Worm (Caenorhabditis elegans): ENCODE measurements around the gene scl-2.

- TF ChIP-seq tab-1 (GFP tag; IDR thresholded peaks at IDR 0.05) (no peak), flt-1 (GFP tag; IDR thresholded peaks at IDR 0.05) (no peak), ref-1 (GFP tag; conservative IDR thresholded peaks at IDR 0.05) (no peak), klf-2 (GFP tag; conservative IDR thresholded peaks at IDR 0.05) (no peak), ztf-29 (GFP tag; IDR thresholded peaks at IDR 0.05) (no peak), ztf-23 (GFP tag; IDR thresholded peaks at IDR 0.05) (no peak), cog-1 (tag; optimal IDR thresholded peaks at IDR 0.05) (no peak), T22C8.4 (GFP tag; IDR thresholded peaks at IDR 0.05) (no peak)
These were observed 1.5 kb upstream of the scl-2 start, which contains the start of gene scl-1 for ce11 chrIV:13056026-13056425.
